Fruit fly (Drosophila melanogaster): ENCODE results near the gene CG14218.

Gene CG14218

DNA sequence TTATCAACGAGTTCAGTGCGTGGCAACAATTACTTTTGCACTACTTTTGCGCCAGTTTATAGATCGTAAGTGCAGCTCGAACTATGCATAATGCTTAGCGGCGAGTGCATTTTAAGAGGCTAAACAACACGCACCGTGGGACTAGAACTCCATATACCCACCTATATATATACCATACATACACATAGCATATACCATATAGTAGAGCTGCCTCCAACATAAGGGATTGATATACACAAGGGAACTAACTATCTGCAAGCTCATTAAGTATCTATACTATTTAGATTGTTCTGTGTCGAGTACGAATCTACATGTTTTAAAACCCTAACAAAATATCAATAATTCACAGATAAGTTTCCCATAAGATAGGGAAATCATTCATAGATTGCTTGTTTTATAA, at the start of gene CG14218:
Gene CG14218 (minus strand): TSS at position 101 of the 400 bp plus-strand sequence.
- no peak for TF ChIP-seq CG4318 (GFP tag; optimal IDR thresholded peaks at IDR 0.05)
- no peak for TF ChIP-seq CG31627 (GFP tag; optimal IDR thresholded peaks at IDR 0.05)
- TF ChIP-seq cyc (GFP tag; optimal IDR thresholded peaks at IDR 0.05): no peak
- no peak for TF ChIP-seq dac (GFP tag; optimal IDR thresholded peaks at IDR 0.05)
- peak; percentile 23 for TF ChIP-seq CG32006 (GFP tag; optimal IDR thresholded peaks at IDR 0.05)
- no peak for TF ChIP-seq eg (GFP tag; IDR thresholded peaks at IDR 0.05)
- no peak for TF ChIP-seq CG10669 (GFP tag; optimal IDR thresholded peaks at IDR 0.05)
- TF ChIP-seq net (GFP tag; optimal IDR thresholded peaks at IDR 0.05): peak; percentile 4
- no peak for TF ChIP-seq spab (GFP tag; optimal IDR thresholded peaks at IDR 0.05)
- TF ChIP-seq CG9139 (GFP tag; optimal IDR thresholded peaks at IDR 0.05): no peak
- TF ChIP-seq CG6854 (GFP tag; optimal IDR thresholded peaks at IDR 0.05): no peak
- no peak for TF ChIP-seq Sox14 (GFP tag; optimal IDR thresholded peaks at IDR 0.05)
- no peak for TF ChIP-seq Hr38 (GFP tag; optimal IDR thresholded peaks at IDR 0.05)

DNA sequence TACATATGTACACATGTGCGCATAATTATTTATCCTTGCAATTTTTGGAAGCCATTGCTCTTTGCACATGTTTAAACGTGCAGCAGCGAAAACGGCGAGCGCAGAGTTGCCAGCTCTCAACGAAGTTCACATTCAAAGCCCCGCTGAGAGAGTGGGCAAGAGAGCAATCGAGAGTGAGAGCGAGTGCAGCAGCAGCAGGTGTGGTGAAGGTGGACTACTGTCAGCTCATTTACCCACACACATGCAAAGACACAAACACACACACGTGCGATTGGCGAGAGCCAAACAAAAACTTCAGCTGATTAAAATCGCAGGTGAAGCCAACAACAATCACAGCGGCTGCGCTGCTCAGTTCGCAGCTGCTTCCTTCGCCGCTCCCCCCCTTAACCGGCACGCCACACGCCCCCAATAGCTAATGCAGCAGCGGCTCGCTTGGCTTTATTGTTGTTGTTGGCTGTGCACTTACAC, 49.6 kb upstream of the CG14218 start:
- no peak for TF ChIP-seq OdsH (GFP tag; optimal IDR thresholded peaks at IDR 0.05)
- no peak for TF ChIP-seq Eip93F (GFP tag; optimal IDR thresholded peaks at IDR 0.05)
- TF ChIP-seq Sox14 (GFP tag; optimal IDR thresholded peaks at IDR 0.05): peak; percentile 14
- no peak for TF ChIP-seq CG10631 (GFP tag; optimal IDR thresholded peaks at IDR 0.05)
- TF ChIP-seq CG15336 (GFP tag; IDR thresholded peaks at IDR 0.05): peak; percentile 32; the same call in 1 of the 2 replicates
- TF ChIP-seq Ets21C (GFP tag; optimal IDR thresholded peaks at IDR 0.05): no peak
- no peak for TF ChIP-seq Met (GFP tag; optimal IDR thresholded peaks at IDR 0.05)
- TF ChIP-seq CG8119 (GFP tag; IDR thresholded peaks at IDR 0.05): peak; percentile 47; the same call in 2 of the 3 replicates
- TF ChIP-seq CG6854 (GFP tag; optimal IDR thresholded peaks at IDR 0.05): peak; percentile 25
- TF ChIP-seq Eip78C (GFP tag): peak; percentile 63
- no peak for TF ChIP-seq fkh (GFP tag; optimal IDR thresholded peaks at IDR 0.05)
- TF ChIP-seq salr (GFP tag; optimal IDR thresholded peaks at IDR 0.05): no peak
- TF ChIP-seq CG1621 (tag; optimal IDR thresholded peaks at IDR 0.05): peak; percentile 24

DNA sequence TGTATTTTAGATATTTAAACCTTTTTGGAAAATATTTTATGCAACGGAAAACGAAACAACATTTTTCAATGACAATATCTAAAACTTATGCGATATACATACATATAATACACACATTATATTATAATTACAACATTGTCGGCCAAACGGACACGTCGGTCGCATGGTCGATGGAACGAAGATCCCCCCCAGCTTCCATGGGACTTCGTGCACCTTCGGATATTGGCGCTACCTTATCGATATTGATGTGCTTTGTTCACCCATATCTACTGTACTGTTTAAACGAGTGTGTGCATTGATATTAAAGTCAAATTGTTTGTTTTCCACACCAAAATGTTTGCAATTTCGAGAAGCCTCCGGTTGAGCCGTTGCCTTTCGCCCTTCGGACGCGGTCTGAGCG, 43.6 kb upstream of the CG14218 start, which contains the start of gene CG14212:
Gene CG14212 (plus strand): TSS at position 301 of the 400 bp plus-strand sequence.
- no peak for TF ChIP-seq pdm3 (GFP tag; optimal IDR thresholded peaks at IDR 0.05)
- no peak for TF ChIP-seq CG1621 (tag; optimal IDR thresholded peaks at IDR 0.05)
- TF ChIP-seq vri (GFP tag; optimal IDR thresholded peaks at IDR 0.05): no peak
- TF ChIP-seq fkh (GFP tag; optimal IDR thresholded peaks at IDR 0.05): no peak
- no peak for TF ChIP-seq CG34406 (GFP tag; optimal IDR thresholded peaks at IDR 0.05)
- no peak for TF ChIP-seq CG8119 (GFP tag; IDR thresholded peaks at IDR 0.05)
- TF ChIP-seq CG32006 (GFP tag; optimal IDR thresholded peaks at IDR 0.05): no peak
- no peak for TF ChIP-seq salr (GFP tag; optimal IDR thresholded peaks at IDR 0.05)
- no peak for TF ChIP-seq Lpt (GFP tag; optimal IDR thresholded peaks at IDR 0.05)
- no peak for TF ChIP-seq CG9139 (GFP tag; optimal IDR thresholded peaks at IDR 0.05)
- TF ChIP-seq lz (GFP tag; optimal IDR thresholded peaks at IDR 0.05): no peak
- no peak for TF ChIP-seq dac (GFP tag; optimal IDR thresholded peaks at IDR 0.05)
- no peak for TF ChIP-seq CG6808 (GFP tag; optimal IDR thresholded peaks at IDR 0.05)

DNA sequence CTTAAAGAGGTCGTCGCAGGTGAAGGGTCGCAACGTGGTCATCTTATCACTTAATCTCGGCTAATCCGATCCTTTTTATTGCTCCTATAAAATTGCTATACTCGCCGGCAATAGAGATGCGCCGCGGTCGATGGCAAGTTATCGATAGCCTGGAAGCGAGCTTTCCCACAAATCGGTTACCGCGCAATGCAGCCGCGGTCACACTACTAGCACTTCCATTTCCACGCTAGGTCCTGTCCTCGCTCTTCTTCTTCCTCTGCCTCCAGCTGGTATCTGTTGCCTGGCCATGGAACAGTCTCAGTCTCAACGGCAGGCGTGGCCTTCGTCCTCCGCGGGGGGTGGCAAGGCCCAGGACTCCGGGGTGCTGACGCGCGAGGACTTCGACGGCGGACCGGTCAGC, 41.1 kb upstream of the CG14218 start, which contains the start of the genes Naa20A and MKP-4:
Gene Naa20A (minus strand): TSS at position 151 of the 400 bp plus-strand sequence.
Gene MKP-4 (plus strand): TSS at position 191 of the 400 bp plus-strand sequence.
- TF ChIP-seq esn (GFP tag; optimal IDR thresholded peaks at IDR 0.05) (peak; percentile 15), CG6792 (GFP tag; optimal IDR thresholded peaks at IDR 0.05) (no peak), Hr38 (GFP tag; optimal IDR thresholded peaks at IDR 0.05) (no peak)

DNA sequence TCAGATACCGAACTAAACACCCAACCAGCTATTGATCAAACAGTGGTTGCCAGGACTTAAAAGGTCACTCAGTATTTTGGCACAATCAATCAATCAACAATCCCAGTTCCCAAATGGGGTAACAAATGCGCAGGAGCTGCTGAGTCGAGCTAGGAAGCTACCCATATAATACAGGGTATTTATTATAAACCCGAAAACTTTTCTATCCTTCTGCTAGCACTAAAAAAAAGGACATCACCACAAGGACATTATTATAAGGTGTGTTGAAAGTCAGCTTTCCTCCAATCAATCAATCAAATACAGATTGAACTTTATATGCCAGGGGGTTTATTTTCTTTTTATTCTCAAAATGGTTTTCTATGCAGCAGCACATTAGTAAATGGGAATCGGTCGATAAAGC, 39.4 kb upstream of the CG14218 start, which contains the start of gene CG14221:
Gene CG14221 (minus strand): TSS at position 101 of the 400 bp plus-strand sequence.
- no peak for TF ChIP-seq salr (GFP tag; optimal IDR thresholded peaks at IDR 0.05)
- no peak for TF ChIP-seq acj6 (GFP tag; optimal IDR thresholded peaks at IDR 0.05)
- TF ChIP-seq esn (GFP tag; optimal IDR thresholded peaks at IDR 0.05): no peak
- TF ChIP-seq CG10669 (GFP tag; optimal IDR thresholded peaks at IDR 0.05): no peak
- no peak for TF ChIP-seq CG6163 (GFP tag; IDR thresholded peaks at IDR 0.05)
- no peak for TF ChIP-seq Smox (GFP tag; optimal IDR thresholded peaks at IDR 0.05)
- no peak for TF ChIP-seq CG8632 (GFP tag; optimal IDR thresholded peaks at IDR 0.05)
- no peak for TF ChIP-seq topi (GFP tag; optimal IDR thresholded peaks at IDR 0.05)
- TF ChIP-seq Hr39 (GFP tag; optimal IDR thresholded peaks at IDR 0.05): no peak
- no peak for TF ChIP-seq Sox15 (GFP tag; optimal IDR thresholded peaks at IDR 0.05)
- TF ChIP-seq CG11902 (GFP tag; optimal IDR thresholded peaks at IDR 0.05): no peak
- TF ChIP-seq dsx (GFP tag; optimal IDR thresholded peaks at IDR 0.05; ENCODE audit: poor library complexity, severe bottlenecking): no peak
- no peak for TF ChIP-seq Hr4 (GFP tag; optimal IDR thresholded peaks at IDR 0.05)
- TF ChIP-seq Sox102F (GFP tag; optimal IDR thresholded peaks at IDR 0.05): no peak
- TF ChIP-seq Hr38 (GFP tag; optimal IDR thresholded peaks at IDR 0.05): no peak
